Fruit fly (Drosophila melanogaster): Measurements from ENCODE around the gene 140up.
A peak's percentile ranks its signal among the peaks of the same experiment; 100 is the strongest.

DNA sequence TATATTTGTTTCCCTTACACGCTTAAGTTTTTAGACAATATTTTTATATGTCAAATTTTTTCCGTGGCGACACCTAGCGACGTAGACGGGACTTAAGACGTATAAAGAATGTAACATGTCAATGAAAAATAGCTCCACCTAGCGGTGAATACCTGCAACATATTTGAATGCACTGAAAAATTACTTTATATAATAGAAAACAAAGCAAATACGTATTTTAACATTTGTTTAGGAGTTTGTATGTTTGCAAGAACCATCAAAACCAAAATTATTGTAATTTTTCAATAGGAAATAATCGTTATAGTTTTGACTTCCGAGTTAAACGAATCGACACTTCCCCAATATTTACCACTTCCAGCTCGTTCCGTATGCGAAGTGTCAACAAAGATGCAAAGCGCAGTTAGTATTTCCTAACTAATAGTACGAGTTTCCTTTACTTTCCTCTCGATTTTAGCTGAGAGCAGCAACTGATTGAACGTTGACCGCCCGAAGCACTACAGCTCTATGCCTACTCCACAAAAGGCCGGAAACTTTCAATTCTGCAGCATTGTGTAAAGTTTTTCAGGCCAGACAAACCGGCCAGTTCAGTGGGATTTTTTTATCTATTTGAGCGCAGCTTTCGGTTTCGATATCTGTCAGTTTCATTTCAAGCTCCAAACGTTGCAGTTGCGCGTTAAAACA, 36.3 kb downstream of the 140up start, which contains the start of gene Npc2b:
- TF ChIP-seq CG7045 (GFP tag; optimal IDR thresholded peaks at IDR 0.05) (peak; percentile 14), CG7101 (tag; optimal IDR thresholded peaks at IDR 0.05) (peak; percentile 34), pad (GFP tag; optimal IDR thresholded peaks at IDR 0.05) (no peak)

All from whole organism, adult.